Fruit fly (Drosophila melanogaster) whole organism, wandering third instar larva: ENCODE measurements around the gene CG7878.

Source experiments
- Myc ChIP-seq: fragments of >200 bp; optimal IDR thresholded peaks from 2 replicates; lab custom pipeline; 2017
- dmrt93B ChIP-seq: fragments of 200-800 bp; sonication (Bioruptor generic); optimal IDR thresholded peaks from 2 replicates; lab custom pipeline; 2018; ENCODE audit warnings: missing biosample characterization, mild to moderate bottlenecking, missing genetic modification characterization
- ey ChIP-seq: fragments of 200-800 bp; sonication (Bioruptor generic); optimal IDR thresholded peaks from 2 replicates; lab custom pipeline; 2016; ENCODE audit warnings: missing biosample characterization, missing genetic modification characterization
- fru ChIP-seq: fragments of 200-800 bp; sonication (Bioruptor generic); optimal IDR thresholded peaks from 3 replicates; lab custom pipeline; 2016; ENCODE audit warnings: missing biosample characterization, mild to moderate bottlenecking, missing genetic modification characterization
- h ChIP-seq: fragments of 200-800 bp; sonication (Bioruptor generic); optimal IDR thresholded peaks from 3 replicates; lab custom pipeline; 2016; ENCODE audit warnings: missing biosample characterization, mild to moderate bottlenecking, missing genetic modification characterization
- jim ChIP-seq: fragments of 175-275, 200-325 bp; sonication (Bioruptor generic); optimal IDR thresholded peaks from 2 replicates; lab custom pipeline; 2016; ENCODE audit warnings: missing biosample characterization, mild to moderate bottlenecking, missing genetic modification characterization
- lola ChIP-seq: fragments of >200 bp; optimal IDR thresholded peaks from 2 replicates; lab custom pipeline; 2017; ENCODE audit warnings: missing biosample characterization, missing genetic modification characterization
- woc ChIP-seq: sonication (Bioruptor generic); optimal IDR thresholded peaks from 2 replicates; lab custom pipeline; 2016; ENCODE audit warnings: missing biosample characterization, mild to moderate bottlenecking, missing genetic modification characterization

DNA sequence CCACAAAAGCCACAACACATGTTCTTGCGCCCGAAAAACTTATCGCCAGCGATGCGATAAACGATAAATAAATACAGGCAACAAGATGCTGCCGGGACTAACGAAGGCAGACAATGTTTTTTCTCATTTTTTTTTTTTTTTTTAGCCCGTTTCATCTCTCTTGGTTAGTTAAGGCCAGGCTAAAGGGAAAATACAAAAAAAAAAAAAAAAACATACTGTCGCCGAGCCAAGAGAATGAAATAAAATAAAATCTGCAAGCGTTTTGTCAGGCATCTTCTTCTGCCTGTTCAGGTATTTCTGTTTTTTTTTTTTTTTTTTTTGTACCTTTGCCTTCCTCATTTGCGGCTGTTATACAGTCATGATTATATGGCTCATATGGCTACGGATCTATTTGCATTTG, 42.3 kb downstream of the CG7878 start:
- TF ChIP-seq fru (no peak), lola (GFP tag; lab: Kevin White, UChicago) (no peak), Myc (no peak), jim (GFP tag; lab: Kevin White, UChicago) (no peak), ey (GFP tag; lab: Kevin White, UChicago) (no peak), dmrt93B (GFP tag; lab: Kevin White, UChicago) (no peak), woc (GFP tag; lab: Kevin White, UChicago) (no peak), h (GFP tag; lab: Kevin White, UChicago) (no peak)
